Worm (Caenorhabditis elegans) whole organism, L4 larva: ENCODE results near the gene lias-1.

Experiments used
- F49E8.2 ChIP-seq: sonication (generic microtip); optimal IDR thresholded peaks from 2 replicates; lab custom pipeline; 2016; ENCODE audit warnings: missing compliant biosample characterization, mild to moderate bottlenecking, missing genetic modification characterization, borderline replicate concordance
- nhr-41 ChIP-seq: fragments of 200-800 bp; sonication (Bioruptor generic); IDR thresholded peaks from 2 replicates; pipeline ENCODE4 v1.3.6; 2022; ENCODE audit warnings: missing genetic modification reagents, missing genetic modification characterization, missing compliant biosample characterization

ce11 chrIII:3468384-3468783, 36.5 kb downstream of the lias-1 start:
- TF ChIP-seq F49E8.2 (no peak), nhr-41 (no peak)
